Worm (Caenorhabditis elegans): Measurements from ENCODE around the gene C37C3.9.

DNA sequence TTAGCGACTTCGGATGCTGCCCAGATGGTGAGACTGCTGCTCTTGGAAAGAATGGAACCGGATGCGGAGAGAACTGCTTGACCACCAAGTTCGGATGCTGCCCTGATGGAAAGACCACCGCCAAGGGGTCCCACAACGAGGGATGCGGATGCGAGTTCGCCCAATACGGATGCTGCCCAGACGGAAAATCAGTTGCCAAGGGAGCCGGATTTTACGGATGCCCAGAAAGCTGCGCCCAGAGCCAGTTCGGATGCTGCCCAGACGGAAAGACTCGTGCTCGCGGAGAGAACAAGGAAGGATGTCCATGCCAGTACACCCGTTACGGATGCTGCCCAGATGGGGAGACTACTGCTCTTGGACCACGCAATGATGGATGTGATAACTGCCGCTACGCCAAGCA lies 23.5 kb downstream of the C37C3.9 start:
- TF ChIP-seq nhr-11 (tag; optimal IDR thresholded peaks at IDR 0.05) (no peak), R02D3.7 (tag; optimal IDR thresholded peaks at IDR 0.05) (no peak), unc-62 (GFP tag; optimal IDR thresholded peaks at IDR 0.05) (no peak), fos-1 (tag; optimal IDR thresholded peaks at IDR 0.05) (no peak), lin-39 (tag; optimal IDR thresholded peaks at IDR 0.05) (no peak), nhr-77 (tag; optimal IDR thresholded peaks at IDR 0.05) (no peak), snpc-4 (tag; optimal IDR thresholded peaks at IDR 0.05) (no peak), nhr-23 (tag; optimal IDR thresholded peaks at IDR 0.05) (no peak), ceh-82 (tag; optimal IDR thresholded peaks at IDR 0.05) (no peak)
